Worm (Caenorhabditis elegans): ENCODE measurements around the gene C47D12.5.

DNA sequence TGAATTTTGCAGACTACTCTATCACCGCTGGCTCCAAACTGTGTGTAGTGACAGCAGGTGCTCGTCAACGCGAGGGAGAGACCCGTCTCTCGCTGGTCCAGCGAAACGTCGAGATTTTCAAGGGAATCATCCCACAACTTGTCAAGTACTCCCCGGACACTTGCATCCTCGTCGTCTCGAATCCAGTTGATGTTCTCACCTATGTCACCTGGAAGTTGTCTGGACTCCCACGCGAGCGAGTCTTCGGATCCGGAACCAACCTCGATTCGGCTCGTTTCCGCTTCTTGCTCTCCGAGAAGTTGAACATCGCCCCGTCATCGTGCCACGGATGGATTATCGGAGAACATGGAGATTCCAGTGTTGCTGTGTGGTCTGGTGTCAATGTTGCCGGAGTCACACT lies 40.5 kb upstream of the C47D12.5 start:
- no peak for TF ChIP-seq snpc-4 (tag; optimal IDR thresholded peaks at IDR 0.05)
- TF ChIP-seq lin-39 (tag; optimal IDR thresholded peaks at IDR 0.05): no peak
- no peak for TF ChIP-seq lsy-12 (tag; optimal IDR thresholded peaks at IDR 0.05)
- TF ChIP-seq fkh-10 (GFP tag; optimal IDR thresholded peaks at IDR 0.05): no peak
- TF ChIP-seq ceh-82 (tag; optimal IDR thresholded peaks at IDR 0.05): no peak
